Worm (Caenorhabditis elegans) whole organism, L1 larva: Measurements from ENCODE around the gene gmn-1.

Experiments
- lin-39 ChIP-seq: fragments of 150-350 bp; optimal IDR thresholded peaks from 2 replicates; lab custom pipeline; 2014; ENCODE audit warnings: missing biosample characterization, missing genetic modification reagents, missing genetic modification characterization
- nhr-28 ChIP-seq: fragments of 150-350 bp; optimal IDR thresholded peaks from 2 replicates; lab custom pipeline; 2014; ENCODE audit warnings: missing biosample characterization, missing genetic modification characterization

- TF ChIP-seq lin-39 (tag; lab: Kevin White, UChicago): peak; percentile 78
- TF ChIP-seq nhr-28 (tag; lab: Kevin White, UChicago): no peak
These were observed 48.5 kb upstream of the gmn-1 start, which contains the start of the genes Y75B8A.24 and Y75B8A.25 for ce11 chrIII:12273598-12274090.
